Worm (Caenorhabditis elegans) whole organism, L2 larva: ENCODE results near the gene F45E1.1.
A peak's percentile ranks its signal among the peaks of the same experiment; 100 is the strongest.

Experiments
- C34F6.9 ChIP-seq: fragments of 150-350 bp; optimal IDR thresholded peaks from 2 replicates; lab custom pipeline; 2014; ENCODE audit warnings: missing biosample characterization, missing genetic modification characterization
- F13H6.1 ChIP-seq: sonication (generic microtip); optimal IDR thresholded peaks from 2 replicates; lab custom pipeline; 2016; ENCODE audit warnings: missing genetic modification characterization, missing compliant biosample characterization
- R02D3.7 ChIP-seq: fragments of 150-350 bp; optimal IDR thresholded peaks from 2 replicates; lab custom pipeline; 2014; ENCODE audit warnings: missing biosample characterization, missing genetic modification characterization
- ZK546.5 ChIP-seq: sonication (generic microtip); optimal IDR thresholded peaks from 2 replicates; lab custom pipeline; 2017; ENCODE audit warnings: missing biosample characterization, missing genetic modification characterization
- aly-2 ChIP-seq: fragments of 150-350 bp; optimal IDR thresholded peaks from 2 replicates; lab custom pipeline; 2014; ENCODE audit warnings: missing biosample characterization, missing genetic modification characterization
- ama-1 ChIP-seq: fragments of 150-350 bp; optimal IDR thresholded peaks from 2 replicates; lab custom pipeline; 2018; ENCODE audit warnings: inconsistent platforms
- blmp-1 ChIP-seq: sonication (generic microtip); optimal IDR thresholded peaks from 2 replicates; lab custom pipeline; 2017; ENCODE audit warnings: missing genetic modification characterization, mild to moderate bottlenecking, missing compliant biosample characterization, antibody characterized with exemption, moderate library complexity; ENCODE audit not compliant: insufficient read depth
- ceh-16 ChIP-seq: fragments of 150-350 bp; optimal IDR thresholded peaks from 2 replicates; lab custom pipeline; 2014; ENCODE audit warnings: missing biosample characterization, missing genetic modification characterization
- ceh-82 ChIP-seq: fragments of 150-350 bp; optimal IDR thresholded peaks from 2 replicates; lab custom pipeline; 2014; ENCODE audit warnings: missing biosample characterization, missing genetic modification characterization
- crh-2 ChIP-seq: sonication (generic microtip); optimal IDR thresholded peaks from 2 replicates; lab custom pipeline; 2017; ENCODE audit warnings: missing biosample characterization, missing genetic modification characterization
- dmd-4 ChIP-seq: sonication (generic microtip); optimal IDR thresholded peaks from 2 replicates; lab custom pipeline; 2017; ENCODE audit warnings: missing biosample characterization, missing genetic modification characterization
- egl-27 ChIP-seq: sonication (generic microtip); optimal IDR thresholded peaks from 3 replicates; lab custom pipeline; 2017; ENCODE audit warnings: missing biosample characterization, missing genetic modification reagents, missing genetic modification characterization
- elt-1 ChIP-seq: fragments of 150-350 bp; optimal IDR thresholded peaks from 2 replicates; lab custom pipeline; 2014; ENCODE audit warnings: missing biosample characterization, missing genetic modification characterization
- elt-3 ChIP-seq: sonication (generic microtip); optimal IDR thresholded peaks from 2 replicates; lab custom pipeline; 2017; ENCODE audit warnings: missing biosample characterization, missing genetic modification characterization
- fos-1 ChIP-seq: fragments of 150-350 bp; optimal IDR thresholded peaks from 2 replicates; lab custom pipeline; 2014; ENCODE audit warnings: missing biosample characterization, missing genetic modification characterization
- gmeb-1 ChIP-seq: fragments of 150-350 bp; optimal IDR thresholded peaks from 2 replicates; lab custom pipeline; 2014; ENCODE audit warnings: missing biosample characterization, missing genetic modification characterization
- lin-11 ChIP-seq: fragments of 150-350 bp; sonication (generic microtip); optimal IDR thresholded peaks from 2 replicates; lab custom pipeline; 2014; ENCODE audit warnings: missing biosample characterization, missing genetic modification characterization, inconsistent platforms, mixed read lengths
- lin-13 ChIP-seq: fragments of 150-350 bp; optimal IDR thresholded peaks from 2 replicates; lab custom pipeline; 2014; ENCODE audit warnings: missing biosample characterization, missing genetic modification reagents, missing genetic modification characterization
- lin-39 ChIP-seq: fragments of 150-350 bp; optimal IDR thresholded peaks from 2 replicates; lab custom pipeline; 2014; ENCODE audit warnings: missing biosample characterization, missing genetic modification reagents, missing genetic modification characterization
- lsy-2 ChIP-seq, 2 experiments: fragments of 150-350 bp in 1 of 2; sonication (generic microtip) in 1 of 2; optimal IDR thresholded peaks; 2 replicates each; lab custom pipeline; 2014 to 2017; ENCODE audit warnings: missing biosample characterization in 2 of 2, missing genetic modification characterization in 2 of 2
- mbf-1 ChIP-seq: sonication (generic microtip); optimal IDR thresholded peaks from 2 replicates; lab custom pipeline; 2017; ENCODE audit warnings: missing biosample characterization, missing genetic modification characterization
- mdl-1 ChIP-seq, 2 experiments: fragments of 150-350 bp in 1 of 2; sonication (generic microtip) in 1 of 2; optimal IDR thresholded peaks; 2 replicates each; lab custom pipeline; 2017; ENCODE audit warnings: missing biosample characterization in 2 of 2, missing genetic modification characterization in 2 of 2
- nhr-12 ChIP-seq: fragments of 150-350 bp; optimal IDR thresholded peaks from 2 replicates; lab custom pipeline; 2014; ENCODE audit warnings: missing biosample characterization, missing genetic modification characterization
- nhr-129 ChIP-seq: fragments of 150-350 bp; optimal IDR thresholded peaks from 2 replicates; lab custom pipeline; 2014; ENCODE audit warnings: missing biosample characterization, missing genetic modification characterization
- nhr-21 ChIP-seq: fragments of 150-350 bp; optimal IDR thresholded peaks from 2 replicates; lab custom pipeline; 2014; ENCODE audit warnings: missing biosample characterization, missing genetic modification characterization
- nhr-23 ChIP-seq: fragments of 150-350 bp; optimal IDR thresholded peaks from 2 replicates; lab custom pipeline; 2014; ENCODE audit warnings: missing biosample characterization, missing genetic modification reagents, missing genetic modification characterization
- nhr-237 ChIP-seq: fragments of 150-350 bp; optimal IDR thresholded peaks from 2 replicates; lab custom pipeline; 2014; ENCODE audit warnings: missing biosample characterization, missing genetic modification characterization
- nhr-25 ChIP-seq: fragments of 150-350 bp; sonication (generic microtip); optimal IDR thresholded peaks from 3 replicates; lab custom pipeline; 2014; ENCODE audit warnings: missing biosample characterization, missing genetic modification characterization
- nhr-6 ChIP-seq: fragments of 150-350 bp; optimal IDR thresholded peaks from 2 replicates; lab custom pipeline; 2014; ENCODE audit warnings: missing biosample characterization, missing genetic modification characterization
- nhr-77 ChIP-seq: fragments of 150-350 bp; optimal IDR thresholded peaks from 2 replicates; lab custom pipeline; 2014; ENCODE audit warnings: missing biosample characterization, missing genetic modification characterization
- peb-1 ChIP-seq: fragments of 150-350 bp; optimal IDR thresholded peaks from 2 replicates; lab custom pipeline; 2014; ENCODE audit warnings: missing biosample characterization, missing genetic modification characterization
- sem-4 ChIP-seq: fragments of 150-350 bp; optimal IDR thresholded peaks from 2 replicates; lab custom pipeline; 2014; ENCODE audit warnings: missing biosample characterization, missing genetic modification reagents, missing genetic modification characterization
- skn-1 ChIP-seq: sonication (generic microtip); optimal IDR thresholded peaks from 2 replicates; lab custom pipeline; 2017; ENCODE audit warnings: missing biosample characterization, missing genetic modification characterization
- sma-3 ChIP-seq: sonication (generic microtip); optimal IDR thresholded peaks from 2 replicates; lab custom pipeline; 2016; ENCODE audit warnings: missing genetic modification reagents, missing genetic modification characterization, missing compliant biosample characterization
- sma-9 ChIP-seq, 2 experiments: fragments of 150-350 bp in 1 of 2; sonication (generic microtip) in 1 of 2; optimal IDR thresholded peaks; 2 replicates each; lab custom pipeline; 2014 to 2016; ENCODE audit warnings: missing genetic modification characterization in 2 of 2, mild to moderate bottlenecking in 1 of 2, missing biosample characterization in 1 of 2, missing compliant biosample characterization in 1 of 2, missing genetic modification reagents in 1 of 2, moderate library complexity in 1 of 2
- snpc-4 ChIP-seq: fragments of 150-350 bp; optimal IDR thresholded peaks from 2 replicates; lab custom pipeline; 2014; ENCODE audit warnings: missing biosample characterization, missing genetic modification characterization
- unc-39 ChIP-seq: fragments of 150-350 bp; optimal IDR thresholded peaks from 2 replicates; lab custom pipeline; 2014; ENCODE audit warnings: missing biosample characterization, missing genetic modification characterization
- unc-55 ChIP-seq: fragments of 150-350 bp; sonication (generic microtip); optimal IDR thresholded peaks from 3 replicates; lab custom pipeline; 2014; ENCODE audit warnings: missing biosample characterization, missing genetic modification reagents, missing genetic modification characterization
- zag-1 ChIP-seq: fragments of 150-350 bp; optimal IDR thresholded peaks from 2 replicates; lab custom pipeline; 2014; ENCODE audit warnings: missing biosample characterization, missing genetic modification characterization
- ztf-1 ChIP-seq: fragments of 200-800 bp; sonication (Bioruptor generic); conservative IDR thresholded peaks from 2 replicates; pipeline ENCODE4 v1.3.6; 2022; ENCODE audit warnings: missing genetic modification characterization, missing compliant biosample characterization
- ztf-11 ChIP-seq: sonication (generic microtip); optimal IDR thresholded peaks from 2 replicates; lab custom pipeline; 2017; ENCODE audit warnings: missing biosample characterization, missing genetic modification characterization
- ztf-4 ChIP-seq: fragments of 150-350 bp; optimal IDR thresholded peaks from 2 replicates; lab custom pipeline; 2014; ENCODE audit warnings: missing biosample characterization, missing genetic modification characterization

Gene F45E1.1

ce11 chrX:7956449-7956848 lies 47.0 kb upstream of the F45E1.1 start:
- TF ChIP-seq nhr-129: peak; percentile 31
- TF ChIP-seq ztf-11 (tag; lab: Kevin White, UChicago): no peak

- TF ChIP-seq nhr-237 (tag; lab: Kevin White, UChicago) (no peak), nhr-129 (no peak), blmp-1 (no peak), nhr-23 (tag; lab: Kevin White, UChicago) (no peak), mdl-1 (tag; optimal IDR thresholded peaks at IDR 0.05; lab: Kevin White, UChicago) (no peak), lin-11 (tag; lab: Kevin White, UChicago) (no peak), nhr-77 (tag; lab: Kevin White, UChicago) (no peak), crh-2 (no peak), lin-39 (tag; lab: Kevin White, UChicago) (no peak), sma-3 (GFP tag; lab: Kevin White, UChicago) (no peak), ztf-11 (tag; lab: Kevin White, UChicago) (no peak), sem-4 (tag; lab: Kevin White, UChicago) (no peak), dmd-4 (tag; lab: Kevin White, UChicago) (no peak), nhr-6 (tag; lab: Kevin White, UChicago) (no peak), ceh-16 (tag; lab: Kevin White, UChicago) (no peak), ztf-1 (GFP tag; lab: Robert Waterston, UW) (no peak), skn-1 (tag; lab: Kevin White, UChicago) (no peak), nhr-12 (tag; lab: Kevin White, UChicago) (no peak), elt-1 (tag; lab: Kevin White, UChicago) (no peak)
Measured at ce11 chrX:7958203-7958602, 45.3 kb upstream of the F45E1.1 start, which contains the start of gene sfxn-2. Gene sfxn-2 (minus strand): TSS chrX:7958303.

- no peak for TF ChIP-seq egl-27
- no peak for TF ChIP-seq sma-9 (GFP tag; optimal IDR thresholded peaks at IDR 0.05; lab: Kevin White, UChicago)
- no peak for TF ChIP-seq sma-9 (tag; optimal IDR thresholded peaks at IDR 0.05; lab: Kevin White, UChicago)
- no peak for TF ChIP-seq blmp-1
- no peak for TF ChIP-seq elt-3
- TF ChIP-seq ceh-82 (tag; lab: Kevin White, UChicago): no peak
- no peak for TF ChIP-seq fos-1 (tag; lab: Kevin White, UChicago)
- no peak for TF ChIP-seq ztf-4 (tag; lab: Kevin White, UChicago)
- TF ChIP-seq skn-1 (tag; lab: Kevin White, UChicago): no peak
- no peak for TF ChIP-seq unc-39 (tag; lab: Kevin White, UChicago)
- TF ChIP-seq F13H6.1 (tag; lab: Kevin White, UChicago): no peak
- TF ChIP-seq sma-3 (GFP tag; lab: Kevin White, UChicago): no peak
- TF ChIP-seq crh-2: no peak
- no peak for TF ChIP-seq elt-1 (tag; lab: Kevin White, UChicago)
- no peak for TF ChIP-seq ZK546.5 (tag; lab: Kevin White, UChicago)
- TF ChIP-seq unc-55 (GFP tag; lab: Kevin White, UChicago): no peak
- no peak for TF ChIP-seq gmeb-1 (tag; lab: Kevin White, UChicago)
- TF ChIP-seq snpc-4 (tag; lab: Kevin White, UChicago): no peak
- no peak for TF ChIP-seq nhr-237 (tag; lab: Kevin White, UChicago)
- no peak for TF ChIP-seq lin-13 (GFP tag; lab: Kevin White, UChicago)
- no peak for TF ChIP-seq nhr-129
- TF ChIP-seq, all 48 proteins: peak for 0
Measured at ce11 chrX:7961623-7962022, 41.9 kb upstream of the F45E1.1 start, which contains the start of gene sem-5. Gene sem-5 (minus strand): TSS chrX:7961723.

- no peak for TF ChIP-seq ZK546.5 (tag; lab: Kevin White, UChicago)
- TF ChIP-seq nhr-77 (tag; lab: Kevin White, UChicago): no peak
- TF ChIP-seq sma-9 (GFP tag; optimal IDR thresholded peaks at IDR 0.05; lab: Kevin White, UChicago): peak; percentile 78
- TF ChIP-seq sma-9 (tag; optimal IDR thresholded peaks at IDR 0.05; lab: Kevin White, UChicago): no peak
- peak; percentile 45 for TF ChIP-seq unc-55 (GFP tag; lab: Kevin White, UChicago)
- no peak for TF ChIP-seq snpc-4 (tag; lab: Kevin White, UChicago)
- TF ChIP-seq C34F6.9: peak; percentile 34
- no peak for TF ChIP-seq nhr-23 (tag; lab: Kevin White, UChicago)
- no peak for TF ChIP-seq aly-2 (tag; lab: Kevin White, UChicago)
- no peak for TF ChIP-seq ztf-1 (GFP tag; lab: Robert Waterston, UW)
- TF ChIP-seq nhr-237 (tag; lab: Kevin White, UChicago): no peak
- peak in 1 of 2 experiments; percentile 40 for TF ChIP-seq lsy-2 (tag; optimal IDR thresholded peaks at IDR 0.05; lab: Kevin White, UChicago)
- peak; percentile 2 for TF ChIP-seq egl-27
- no peak for TF ChIP-seq dmd-4 (tag; lab: Kevin White, UChicago)
- TF ChIP-seq fos-1 (tag; lab: Kevin White, UChicago): peak; percentile 91
- peak; percentile 73 for TF ChIP-seq nhr-129
- no peak for TF ChIP-seq ama-1 (lab: Kevin White, UChicago)
- TF ChIP-seq elt-3: no peak
- TF ChIP-seq R02D3.7: no peak
- TF ChIP-seq ztf-4 (tag; lab: Kevin White, UChicago): no peak
- TF ChIP-seq F13H6.1 (tag; lab: Kevin White, UChicago): peak; percentile 82
- TF ChIP-seq crh-2: peak; percentile 74
- no peak for TF ChIP-seq lin-39 (tag; lab: Kevin White, UChicago)
- TF ChIP-seq unc-39 (tag; lab: Kevin White, UChicago): no peak
- peak; percentile 49 for TF ChIP-seq nhr-21
- TF ChIP-seq mbf-1: no peak
- TF ChIP-seq skn-1 (tag; lab: Kevin White, UChicago): peak; percentile 46
- no peak for TF ChIP-seq sem-4 (tag; lab: Kevin White, UChicago)
- TF ChIP-seq elt-1 (tag; lab: Kevin White, UChicago): no peak
- TF ChIP-seq nhr-6 (tag; lab: Kevin White, UChicago): no peak
- TF ChIP-seq peb-1 (tag; lab: Kevin White, UChicago): no peak
- TF ChIP-seq nhr-25: peak; percentile 46
- no peak for TF ChIP-seq ceh-82 (tag; lab: Kevin White, UChicago)
- no peak for TF ChIP-seq zag-1 (tag; lab: Kevin White, UChicago)
- TF ChIP-seq ztf-11 (tag; lab: Kevin White, UChicago): no peak
- TF ChIP-seq nhr-12 (tag; lab: Kevin White, UChicago): no peak
Measured at ce11 chrX:7962056-7962485, 41.4 kb upstream of the F45E1.1 start.
